Worm (Caenorhabditis elegans): Measurements from ENCODE around the gene C07D10.6.

ce11 chrII:7394690-7395054 lies 15.6 kb downstream of the C07D10.6 start, which contains the start of gene bath-44:
- TF ChIP-seq ttx-3 (tag; optimal IDR thresholded peaks at IDR 0.05) (no peak), sdc-2 (tag; optimal IDR thresholded peaks at IDR 0.05) (no peak), lin-11 (tag; optimal IDR thresholded peaks at IDR 0.05) (no peak), hlh-15 (tag; optimal IDR thresholded peaks at IDR 0.05) (no peak), dve-1 (tag; optimal IDR thresholded peaks at IDR 0.05) (no peak), unc-3 (GFP tag; conservative IDR thresholded peaks at IDR 0.05) (no peak), unc-3 (tag; optimal IDR thresholded peaks at IDR 0.05) (no peak), syd-9 (tag; optimal IDR thresholded peaks at IDR 0.05) (no peak), nfya-1 (tag; optimal IDR thresholded peaks at IDR 0.05) (no peak), elt-4 (tag; optimal IDR thresholded peaks at IDR 0.05) (no peak), C38D4.7 (GFP tag; optimal IDR thresholded peaks at IDR 0.05) (no peak)
